Fruit fly (Drosophila melanogaster): Measurements from ENCODE around the gene Srx.

The Srx gene

DNA sequence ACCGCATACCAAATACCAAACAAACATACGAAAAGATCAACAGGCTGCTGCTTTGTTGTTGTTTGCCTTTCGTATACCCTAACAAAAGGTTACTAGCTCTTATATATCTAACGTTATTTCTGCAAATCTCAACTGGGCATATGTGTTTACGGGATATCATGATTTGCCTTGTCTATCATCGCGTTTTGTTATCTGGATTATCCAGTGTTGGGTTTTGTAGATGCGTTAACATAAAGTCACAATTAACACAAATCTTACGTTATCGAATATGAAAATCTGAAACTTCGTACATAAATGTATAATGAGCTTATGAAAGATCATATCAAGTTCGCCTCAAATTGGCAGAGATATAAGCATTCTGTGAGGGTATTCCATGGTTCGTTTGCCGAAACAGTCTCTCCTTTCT is 26.6 kb upstream of the Srx start (continued):
- TF ChIP-seq CG11695 (GFP tag; IDR thresholded peaks at IDR 0.05) (no peak), gfzf (GFP tag; optimal IDR thresholded peaks at IDR 0.05) (no peak), psq (GFP tag; optimal IDR thresholded peaks at IDR 0.05) (no peak), CG17359 (tag; optimal IDR thresholded peaks at IDR 0.05) (peak; percentile 17), Sry-δ (GFP tag; optimal IDR thresholded peaks at IDR 0.05) (no peak), CG4617 (GFP tag; optimal IDR thresholded peaks at IDR 0.05; ENCODE audit: borderline replicate concordance) (no peak), MTF-1 (GFP tag; optimal IDR thresholded peaks at IDR 0.05; ENCODE audit: borderline replicate concordance) (no peak), cad (GFP tag; optimal IDR thresholded peaks at IDR 0.05) (no peak), CG14014 (GFP tag; IDR thresholded peaks at IDR 0.05) (no peak), Hsf (GFP tag; optimal IDR thresholded peaks at IDR 0.05) (no peak), Dref (GFP tag; IDR thresholded peaks at IDR 0.05) (no peak), Pdp1 (GFP tag; optimal IDR thresholded peaks at IDR 0.05) (no peak), inv (GFP tag; IDR thresholded peaks at IDR 0.05; ENCODE audit: partially characterized antibody) (no peak), dysf (GFP tag; IDR thresholded peaks at IDR 0.05) (no peak), CG6272 (GFP tag; IDR thresholded peaks at IDR 0.05) (no peak), HLH3B (GFP tag; IDR thresholded peaks at IDR 0.05) (no peak), sima (GFP tag; optimal IDR thresholded peaks at IDR 0.05) (no peak), CG15601 (tag; optimal IDR thresholded peaks at IDR 0.05) (no peak), fd3F (GFP tag; optimal IDR thresholded peaks at IDR 0.05) (no peak), Gsc (GFP tag; IDR thresholded peaks at IDR 0.05) (no peak), Mes4 (GFP tag; optimal IDR thresholded peaks at IDR 0.05) (peak; percentile 18), pros (GFP tag; optimal IDR thresholded peaks at IDR 0.05) (no peak), CG11247 (GFP tag; IDR thresholded peaks at IDR 0.05) (no peak), CG12236 (GFP tag; optimal IDR thresholded peaks at IDR 0.05) (no peak), pfk (GFP tag; optimal IDR thresholded peaks at IDR 0.05) (no peak), CG33213 (GFP tag; optimal IDR thresholded peaks at IDR 0.05) (no peak), Sin3A (optimal IDR thresholded peaks at IDR 0.05) (no peak), esg (GFP tag; conservative IDR thresholded peaks at IDR 0.05) (no peak), her (GFP tag; optimal IDR thresholded peaks at IDR 0.05) (no peak), CG2120 (GFP tag; optimal IDR thresholded peaks at IDR 0.05) (peak; percentile 13), Rx (GFP tag; IDR thresholded peaks at IDR 0.05) (no peak), abd-A (tag; optimal IDR thresholded peaks at IDR 0.05) (no peak), Hr51 (GFP tag; optimal IDR thresholded peaks at IDR 0.05) (peak in 1 of 2 experiments; percentile 13), CG15073 (GFP tag; optimal IDR thresholded peaks at IDR 0.05) (no peak), CG6683 (GFP tag; optimal IDR thresholded peaks at IDR 0.05) (no peak), fu2 (GFP tag; optimal IDR thresholded peaks at IDR 0.05) (no peak), nerfin-1 (tag; optimal IDR thresholded peaks at IDR 0.05) (no peak), CG9215 (GFP tag; IDR thresholded peaks at IDR 0.05) (no peak), insv (GFP tag; optimal IDR thresholded peaks at IDR 0.05) (no peak), CG17385 (GFP tag; optimal IDR thresholded peaks at IDR 0.05) (no peak), CG30431 (GFP tag; optimal IDR thresholded peaks at IDR 0.05) (no peak), CG1529 (GFP tag; optimal IDR thresholded peaks at IDR 0.05) (no peak), run (tag; optimal IDR thresholded peaks at IDR 0.05) (no peak), CG3726 (GFP tag; IDR thresholded peaks at IDR 0.05) (no peak), tup (GFP tag; optimal IDR thresholded peaks at IDR 0.05) (no peak), CG10979 (tag; optimal IDR thresholded peaks at IDR 0.05) (peak; percentile 51), CG2129 (GFP tag; IDR thresholded peaks at IDR 0.05; ENCODE audit: partially characterized antibody) (no peak), aop (GFP tag; IDR thresholded peaks at IDR 0.05) (no peak), sens (GFP tag) (peak; percentile 88), Myb (GFP tag; optimal IDR thresholded peaks at IDR 0.05) (peak; percentile 18), cas (GFP tag; IDR thresholded peaks at IDR 0.05) (no peak), CG16815 (GFP tag; optimal IDR thresholded peaks at IDR 0.05) (peak; percentile 12)
